Worm (Caenorhabditis elegans) whole organism, L1 larva: ENCODE data around the gene C24B9.3.

Source experiments
- C04F5.9 ChIP-seq: sonication (generic microtip); optimal IDR thresholded peaks from 2 replicates; lab custom pipeline; 2016; ENCODE audit warnings: missing genetic modification characterization, missing compliant biosample characterization
- C16A3.4 ChIP-seq: fragments of 150-350 bp; optimal IDR thresholded peaks from 2 replicates; lab custom pipeline; 2014; ENCODE audit warnings: missing biosample characterization, missing genetic modification characterization
- aly-2 ChIP-seq: fragments of 150-350 bp; optimal IDR thresholded peaks from 2 replicates; lab custom pipeline; 2014; ENCODE audit warnings: missing biosample characterization, missing genetic modification characterization
- ama-1 ChIP-seq: fragments of 150-350 bp; optimal IDR thresholded peaks from 2 replicates; lab custom pipeline; 2014
- blmp-1 ChIP-seq: fragments of 150-350 bp; optimal IDR thresholded peaks from 2 replicates; lab custom pipeline; 2014; ENCODE audit warnings: missing biosample characterization, missing genetic modification characterization
- ceh-8 ChIP-seq: fragments of 200-800 bp; sonication (Bioruptor generic); optimal IDR thresholded peaks from 2 replicates; lab custom pipeline; 2018; ENCODE audit warnings: mild to moderate bottlenecking, missing genetic modification characterization, moderate library complexity, missing compliant biosample characterization
- ceh-82 ChIP-seq, 3 experiments: fragments of 150-350 bp in 1 of 3; sonication (generic microtip) in 2 of 3; optimal IDR thresholded peaks; 2 replicates each; lab custom pipeline; 2014 to 2017; ENCODE audit warnings: missing biosample characterization in 3 of 3, missing genetic modification characterization in 3 of 3
- ces-1 ChIP-seq: fragments of 150-350 bp; optimal IDR thresholded peaks from 2 replicates; lab custom pipeline; 2014; ENCODE audit warnings: missing biosample characterization, missing genetic modification reagents, missing genetic modification characterization
- dsc-1 ChIP-seq: sonication (generic microtip); optimal IDR thresholded peaks from 2 replicates; lab custom pipeline; 2016; ENCODE audit warnings: mild to moderate bottlenecking, missing genetic modification characterization, missing compliant biosample characterization
- efl-3 ChIP-seq: fragments of 200-800 bp; sonication (Bioruptor generic); optimal IDR thresholded peaks from 2 replicates; lab custom pipeline; 2018; ENCODE audit warnings: mild to moderate bottlenecking, missing genetic modification characterization, missing compliant biosample characterization
- egl-13 ChIP-seq: sonication (generic microtip); optimal IDR thresholded peaks from 2 replicates; lab custom pipeline; 2016; ENCODE audit warnings: missing genotype, missing genetic modification reagents, missing genetic modification characterization, missing compliant biosample characterization
- elt-2 ChIP-seq: sonication (generic microtip); optimal IDR thresholded peaks from 2 replicates; lab custom pipeline; 2016; ENCODE audit warnings: missing genetic modification characterization, mild to moderate bottlenecking, inconsistent platforms, missing compliant biosample characterization, missing genetic modification reagents
- ets-5 ChIP-seq: fragments of 200-800 bp; sonication (Bioruptor generic); IDR thresholded peaks from 2 replicates; pipeline ENCODE4 v1.3.6; 2022; ENCODE audit warnings: missing genetic modification characterization, missing compliant biosample characterization
- fkh-4 ChIP-seq: sonication (generic microtip); optimal IDR thresholded peaks from 2 replicates; lab custom pipeline; 2016; ENCODE audit warnings: missing compliant biosample characterization, missing genetic modification characterization, borderline replicate concordance
- fkh-8 ChIP-seq: sonication (generic microtip); optimal IDR thresholded peaks from 2 replicates; lab custom pipeline; 2016; ENCODE audit warnings: mild to moderate bottlenecking, missing genetic modification characterization, missing compliant biosample characterization
- fos-1 ChIP-seq: fragments of 150-350 bp; optimal IDR thresholded peaks from 2 replicates; lab custom pipeline; 2014; ENCODE audit warnings: missing biosample characterization, missing genetic modification characterization
- grh-1 ChIP-seq: fragments of 200-800 bp; sonication (Bioruptor generic); IDR thresholded peaks from 2 replicates; pipeline ENCODE4 v1.3.6; 2022; ENCODE audit warnings: missing genetic modification reagents, missing genetic modification characterization, missing compliant biosample characterization
- isw-1 ChIP-seq: fragments of 200-800 bp; sonication (Bioruptor generic); IDR thresholded peaks from 2 replicates; pipeline ENCODE4 v1.3.6; 2022; ENCODE audit warnings: missing genetic modification characterization, missing compliant biosample characterization
- jun-1 ChIP-seq: fragments of 150-350 bp; optimal IDR thresholded peaks from 2 replicates; lab custom pipeline; 2014; ENCODE audit warnings: missing biosample characterization, missing genetic modification reagents, missing genetic modification characterization
- mef-2 ChIP-seq: fragments of 150-350 bp; optimal IDR thresholded peaks from 2 replicates; lab custom pipeline; 2014; ENCODE audit warnings: missing biosample characterization, missing genetic modification characterization
- nhr-12 ChIP-seq: sonication (generic microtip); optimal IDR thresholded peaks from 2 replicates; lab custom pipeline; 2017; ENCODE audit warnings: missing biosample characterization, missing genetic modification characterization
- nhr-19 ChIP-seq: fragments of 200-800 bp; sonication (Bioruptor generic); conservative IDR thresholded peaks from 2 replicates; pipeline ENCODE4 v1.3.6; 2022; ENCODE audit warnings: missing genetic modification characterization, missing compliant biosample characterization
- nhr-47 ChIP-seq: sonication (generic microtip); optimal IDR thresholded peaks from 2 replicates; lab custom pipeline; 2016; ENCODE audit warnings: mild to moderate bottlenecking, missing genetic modification characterization, moderate library complexity, missing compliant biosample characterization
- nhr-76 ChIP-seq: sonication (generic microtip); optimal IDR thresholded peaks from 2 replicates; lab custom pipeline; 2017; ENCODE audit warnings: missing biosample characterization, missing genetic modification characterization
- nhr-85 ChIP-seq: sonication (generic microtip); peaks from one replicate; lab custom pipeline; 2016; ENCODE audit warnings: missing genetic modification characterization, inconsistent platforms, missing compliant biosample characterization
- pax-3 ChIP-seq: fragments of 200-800 bp; sonication (Bioruptor generic); optimal IDR thresholded peaks from 2 replicates; lab custom pipeline; 2018; ENCODE audit warnings: mild to moderate bottlenecking, missing genetic modification characterization, moderate library complexity, missing compliant biosample characterization
- pqm-1 ChIP-seq: sonication (generic microtip); optimal IDR thresholded peaks from 3 replicates; lab custom pipeline; 2017; ENCODE audit warnings: missing biosample characterization, missing genetic modification characterization
- snpc-4 ChIP-seq: fragments of 150-350 bp; optimal IDR thresholded peaks from 2 replicates; lab custom pipeline; 2014; ENCODE audit warnings: missing biosample characterization, missing genetic modification characterization
- snu-23 ChIP-seq: sonication (generic microtip); optimal IDR thresholded peaks from 2 replicates; lab custom pipeline; 2016; ENCODE audit warnings: missing genetic modification characterization, missing compliant biosample characterization
- sox-4 ChIP-seq: sonication (generic microtip); optimal IDR thresholded peaks from 2 replicates; lab custom pipeline; 2016; ENCODE audit warnings: missing genetic modification characterization, missing compliant biosample characterization
- sup-37 ChIP-seq: fragments of 200-800 bp; sonication (Bioruptor generic); optimal IDR thresholded peaks from 2 replicates; lab custom pipeline; 2018; ENCODE audit warnings: mild to moderate bottlenecking, missing genetic modification characterization, missing compliant biosample characterization
- unc-30 ChIP-seq: sonication (generic microtip); optimal IDR thresholded peaks from 2 replicates; lab custom pipeline; 2017; ENCODE audit warnings: missing biosample characterization, missing genetic modification characterization
- unc-86 ChIP-seq: sonication (generic microtip); optimal IDR thresholded peaks from 2 replicates; lab custom pipeline; 2016; ENCODE audit warnings: missing genetic modification characterization, missing compliant biosample characterization
- xbp-1 ChIP-seq: sonication (generic microtip); optimal IDR thresholded peaks from 2 replicates; lab custom pipeline; 2016; ENCODE audit warnings: missing genetic modification characterization, missing compliant biosample characterization

Gene C24B9.3

ce11 chrV:2722555-2722954 is 11.2 kb upstream of the C24B9.3 start, which contains the start of gene srg-60:
Gene srg-60 (minus strand): TSS chrV:2722655.
- no peak for TF ChIP-seq ceh-8 (GFP tag; lab: Kevin White, UChicago)
- TF ChIP-seq pax-3 (tag; lab: Kevin White, UChicago) = no peak
- TF ChIP-seq C16A3.4 (tag; lab: Kevin White, UChicago) = no peak
- TF ChIP-seq isw-1 (GFP tag; lab: Robert Waterston, UW) = no peak
- no peak for TF ChIP-seq ceh-82 (tag; optimal IDR thresholded peaks at IDR 0.05; lab: Kevin White, UChicago)
- no peak for TF ChIP-seq sox-4 (tag; lab: Kevin White, UChicago)
- no peak for TF ChIP-seq pqm-1 (tag; lab: Kevin White, UChicago)
- no peak for TF ChIP-seq blmp-1
- no peak for TF ChIP-seq nhr-19 (GFP tag; lab: Robert Waterston, UW)
- no peak for TF ChIP-seq unc-30 (tag; lab: Kevin White, UChicago)
- TF ChIP-seq snpc-4 (tag; lab: Kevin White, UChicago) = no peak
- no peak for TF ChIP-seq ets-5
- no peak for TF ChIP-seq fkh-4 (tag; lab: Kevin White, UChicago)
- TF ChIP-seq nhr-47 (tag; lab: Kevin White, UChicago) = no peak
- TF ChIP-seq jun-1 = no peak
- TF ChIP-seq fkh-8 (tag; lab: Kevin White, UChicago) = no peak

ce11 chrV:2720763-2721162 is 9.4 kb upstream of the C24B9.3 start, which contains the start of gene srt-27:
Gene srt-27 (minus strand): TSS chrV:2720863.
- TF ChIP-seq elt-2 (tag; lab: Kevin White, UChicago) (no peak), ama-1 (lab: Kevin White, UChicago) (no peak), efl-3 (GFP tag; lab: Kevin White, UChicago) (no peak), mef-2 (tag; lab: Kevin White, UChicago) (no peak), sup-37 (GFP tag; lab: Kevin White, UChicago) (no peak), nhr-47 (tag; lab: Kevin White, UChicago) (no peak), nhr-76 (tag; lab: Kevin White, UChicago) (no peak), egl-13 (tag; lab: Kevin White, UChicago) (no peak), unc-86 (tag; lab: Kevin White, UChicago) (no peak), fos-1 (tag; lab: Kevin White, UChicago) (no peak), xbp-1 (no peak), fkh-8 (tag; lab: Kevin White, UChicago) (no peak), isw-1 (GFP tag; lab: Robert Waterston, UW) (no peak)

- TF ChIP-seq ama-1 (lab: Kevin White, UChicago) (no peak), pax-3 (tag; lab: Kevin White, UChicago) (no peak), C04F5.9 (tag; lab: Kevin White, UChicago) (no peak), aly-2 (tag; lab: Kevin White, UChicago) (no peak)
Measured at ce11 chrV:2718688-2719185, 7.3 kb upstream of the C24B9.3 start, which contains the start of gene srt-29. Gene srt-29 (minus strand): TSS chrV:2719135.

- no peak for TF ChIP-seq fkh-4 (tag; lab: Kevin White, UChicago)
- no peak for TF ChIP-seq ces-1
- TF ChIP-seq mef-2 (tag; lab: Kevin White, UChicago) = no peak
- TF ChIP-seq dsc-1 (tag; lab: Kevin White, UChicago) = no peak
- no peak for TF ChIP-seq unc-86 (tag; lab: Kevin White, UChicago)
- TF ChIP-seq nhr-85 (tag; lab: Kevin White, UChicago) = no peak
- no peak for TF ChIP-seq snu-23 (GFP tag; lab: Kevin White, UChicago)
- TF ChIP-seq C16A3.4 (tag; lab: Kevin White, UChicago) = no peak
- no peak for TF ChIP-seq grh-1 (GFP tag; lab: Robert Waterston, UW)
Measured at ce11 chrV:2716933-2717332, 5.5 kb upstream of the C24B9.3 start.

ce11 chrV:2713532-2713931 is 2.1 kb upstream of the C24B9.3 start, which contains the start of gene srt-28:
Gene srt-28 (minus strand): TSS chrV:2713632.
- TF ChIP-seq pax-3 (tag; lab: Kevin White, UChicago) (peak; percentile 18), nhr-12 (no peak)
